Fruit fly (Drosophila melanogaster): ENCODE measurements around the gene CG6443.

CG6443 gene

dm6 chr2L:10729955-10730354 is 1.2 kb downstream of the CG6443 start, which contains the start of gene CG17118:
Gene CG17118, plus strand, starts transcription at chr2L:10730255.
- TF ChIP-seq psq (optimal IDR thresholded peaks at IDR 0.05): no peak
- TF ChIP-seq Sin3A (optimal IDR thresholded peaks at IDR 0.05): no peak
- TF ChIP-seq insv (optimal IDR thresholded peaks at IDR 0.05): no peak
- no peak for TF ChIP-seq h (optimal IDR thresholded peaks at IDR 0.05)
- TF ChIP-seq Myc (optimal IDR thresholded peaks at IDR 0.05): no peak
- TF ChIP-seq ttk (optimal IDR thresholded peaks at IDR 0.05): no peak

- TF ChIP-seq h (optimal IDR thresholded peaks at IDR 0.05) (no peak), psq (optimal IDR thresholded peaks at IDR 0.05) (no peak), insv (optimal IDR thresholded peaks at IDR 0.05) (no peak), Myc (optimal IDR thresholded peaks at IDR 0.05) (no peak), ttk (optimal IDR thresholded peaks at IDR 0.05) (no peak), Sin3A (optimal IDR thresholded peaks at IDR 0.05) (no peak)
These were observed 3.6 kb downstream of the CG6443 start, which contains the start of the genes EMC3 and Dpy-30L1 for dm6 chr2L:10732343-10732808. Gene EMC3, minus strand, starts transcription at chr2L:10732423. Gene Dpy-30L1, plus strand, starts transcription at chr2L:10732653.

- TF ChIP-seq ttk (optimal IDR thresholded peaks at IDR 0.05) (no peak), h (optimal IDR thresholded peaks at IDR 0.05) (no peak), psq (optimal IDR thresholded peaks at IDR 0.05) (no peak), insv (optimal IDR thresholded peaks at IDR 0.05) (no peak), Sin3A (optimal IDR thresholded peaks at IDR 0.05) (no peak), Myc (optimal IDR thresholded peaks at IDR 0.05) (no peak)
These were observed 7.1 kb downstream of the CG6443 start, which contains the start of gene Nup107 for dm6 chr2L:10735923-10736322. Gene Nup107, minus strand, starts transcription at chr2L:10736071.

- TF ChIP-seq insv (optimal IDR thresholded peaks at IDR 0.05): no peak
- TF ChIP-seq Myc (optimal IDR thresholded peaks at IDR 0.05): no peak
- no peak for TF ChIP-seq psq (optimal IDR thresholded peaks at IDR 0.05)
- no peak for TF ChIP-seq h (optimal IDR thresholded peaks at IDR 0.05)
- TF ChIP-seq ttk (optimal IDR thresholded peaks at IDR 0.05): no peak
- TF ChIP-seq Sin3A (optimal IDR thresholded peaks at IDR 0.05): no peak
These were observed 8.4 kb downstream of the CG6443 start, which contains the start of the genes Vha16-5 and CG12299 for dm6 chr2L:10736993-10737756. Gene Vha16-5, minus strand, starts transcription at chr2L:10737043. Gene CG12299, plus strand, starts transcription at chr2L:10737345.

dm6 chr2L:10743714-10744113 is 14.9 kb downstream of the CG6443 start, which contains the start of gene CG6729:
Gene CG6729, minus strand, starts transcription at chr2L:10743935.
- TF ChIP-seq psq (optimal IDR thresholded peaks at IDR 0.05): no peak
- no peak for TF ChIP-seq Sin3A (optimal IDR thresholded peaks at IDR 0.05)
- no peak for TF ChIP-seq h (optimal IDR thresholded peaks at IDR 0.05)
- TF ChIP-seq ttk (optimal IDR thresholded peaks at IDR 0.05): no peak
- no peak for TF ChIP-seq insv (optimal IDR thresholded peaks at IDR 0.05)
- TF ChIP-seq Myc (optimal IDR thresholded peaks at IDR 0.05): no peak

dm6 chr2L:10748218-10748617 is 19.4 kb downstream of the CG6443 start:
- TF ChIP-seq psq (optimal IDR thresholded peaks at IDR 0.05): no peak
- no peak for TF ChIP-seq insv (optimal IDR thresholded peaks at IDR 0.05)
- no peak for TF ChIP-seq h (optimal IDR thresholded peaks at IDR 0.05)
- no peak for TF ChIP-seq Sin3A (optimal IDR thresholded peaks at IDR 0.05)
- no peak for TF ChIP-seq Myc (optimal IDR thresholded peaks at IDR 0.05)
- no peak for TF ChIP-seq ttk (optimal IDR thresholded peaks at IDR 0.05)

dm6 chr2L:10749607-10750467 is 21.1 kb downstream of the CG6443 start:
- TF ChIP-seq Myc (optimal IDR thresholded peaks at IDR 0.05) (no peak), insv (optimal IDR thresholded peaks at IDR 0.05) (no peak), psq (optimal IDR thresholded peaks at IDR 0.05) (no peak), h (optimal IDR thresholded peaks at IDR 0.05) (no peak), ttk (optimal IDR thresholded peaks at IDR 0.05) (no peak), Sin3A (optimal IDR thresholded peaks at IDR 0.05) (no peak)

dm6 chr2L:10750915-10751612 is 22.3 kb downstream of the CG6443 start:
- TF ChIP-seq insv (optimal IDR thresholded peaks at IDR 0.05) (no peak), h (optimal IDR thresholded peaks at IDR 0.05) (no peak), Sin3A (optimal IDR thresholded peaks at IDR 0.05) (no peak), ttk (optimal IDR thresholded peaks at IDR 0.05) (no peak), Myc (optimal IDR thresholded peaks at IDR 0.05) (no peak), psq (optimal IDR thresholded peaks at IDR 0.05) (no peak)

dm6 chr2L:10751879-10752620 is 23.3 kb downstream of the CG6443 start:
- no peak for TF ChIP-seq ttk (optimal IDR thresholded peaks at IDR 0.05)
- no peak for TF ChIP-seq psq (optimal IDR thresholded peaks at IDR 0.05)
- no peak for TF ChIP-seq Sin3A (optimal IDR thresholded peaks at IDR 0.05)
- no peak for TF ChIP-seq h (optimal IDR thresholded peaks at IDR 0.05)
- TF ChIP-seq Myc (optimal IDR thresholded peaks at IDR 0.05): no peak
- TF ChIP-seq insv (optimal IDR thresholded peaks at IDR 0.05): no peak

dm6 chr2L:10752668-10753067 is 23.9 kb downstream of the CG6443 start:
- no peak for TF ChIP-seq Myc (optimal IDR thresholded peaks at IDR 0.05)
- no peak for TF ChIP-seq psq (optimal IDR thresholded peaks at IDR 0.05)
- TF ChIP-seq h (optimal IDR thresholded peaks at IDR 0.05): no peak
- TF ChIP-seq ttk (optimal IDR thresholded peaks at IDR 0.05): no peak
- no peak for TF ChIP-seq insv (optimal IDR thresholded peaks at IDR 0.05)
- TF ChIP-seq Sin3A (optimal IDR thresholded peaks at IDR 0.05): no peak

Data from Kc167 (cell line).